Worm (Caenorhabditis elegans) whole organism, young adult: ENCODE results near the gene ZK1290.5.

Experiments
- B0336.3 ChIP-seq: fragments of 200-800 bp; sonication (Bioruptor generic); IDR thresholded peaks from 2 replicates; pipeline ENCODE4 v1.3.6; 2022; ENCODE audit warnings: missing genetic modification characterization, missing compliant biosample characterization
- C06A6.2 ChIP-seq: fragments of 200-800 bp; sonication (Bioruptor generic); conservative IDR thresholded peaks from 2 replicates; pipeline ENCODE4 v1.3.6; 2022; ENCODE audit warnings: missing genetic modification characterization, missing compliant biosample characterization
- C17E4.6 ChIP-seq: fragments of 200-800 bp; sonication (Bioruptor generic); IDR thresholded peaks from 2 replicates; pipeline ENCODE4 v1.3.6; 2022; ENCODE audit warnings: missing genetic modification reagents, missing genetic modification characterization, missing compliant biosample characterization
- D2030.7 ChIP-seq: fragments of 200-800 bp; sonication (Bioruptor generic); IDR thresholded peaks from 2 replicates; pipeline ENCODE4 v1.3.6; 2022; ENCODE audit warnings: missing genetic modification reagents, missing genetic modification characterization, missing compliant biosample characterization
- F37B4.10 ChIP-seq: fragments of 200-800 bp; sonication (Bioruptor generic); IDR thresholded peaks from 2 replicates; pipeline ENCODE4 v1.3.6; 2022; ENCODE audit warnings: missing genetic modification characterization, missing compliant biosample characterization
- F52B5.7 ChIP-seq: sonication (generic microtip); optimal IDR thresholded peaks from 2 replicates; lab custom pipeline; 2016; ENCODE audit warnings: mild to moderate bottlenecking, missing genetic modification characterization, missing compliant biosample characterization
- Y53G8AR.9 ChIP-seq: fragments of 200-800 bp; sonication (Bioruptor generic); conservative IDR thresholded peaks from 2 replicates; pipeline ENCODE4 v1.3.6; 2022; ENCODE audit warnings: missing genetic modification reagents, missing genetic modification characterization, missing compliant biosample characterization
- Y56A3A.18 ChIP-seq: fragments of 200-800 bp; sonication (Bioruptor generic); IDR thresholded peaks from 2 replicates; pipeline ENCODE4 v1.3.6; 2022; ENCODE audit warnings: missing genetic modification reagents, missing genetic modification characterization, missing compliant biosample characterization
- cebp-1 ChIP-seq, 2 experiments: fragments of 200-800 bp in 1 of 2; sonication (Bioruptor generic) in 1 of 2; sonication (generic microtip) in 1 of 2; IDR thresholded peaks in 1 of 2; optimal IDR thresholded peaks in 1 of 2; 2 replicates each; pipeline versions ENCODE4 v1.3.6 to Lab custom; 2017 to 2022; ENCODE audit warnings: missing compliant biosample characterization in 2 of 2, missing genetic modification characterization in 2 of 2, mild to moderate bottlenecking in 1 of 2, missing genetic modification reagents in 1 of 2, moderate library complexity in 1 of 2
- ceh-91 ChIP-seq: fragments of 200-800 bp; sonication (Bioruptor generic); IDR thresholded peaks from 2 replicates; pipeline ENCODE4 v1.3.6; 2022; ENCODE audit warnings: missing genetic modification reagents, missing genetic modification characterization, missing compliant biosample characterization
- egl-44 ChIP-seq: fragments of 200-800 bp; sonication (Bioruptor generic); IDR thresholded peaks from 2 replicates; pipeline ENCODE4 v1.3.6; 2022; ENCODE audit warnings: missing genetic modification reagents, missing genetic modification characterization, missing compliant biosample characterization
- egrh-3 ChIP-seq: fragments of 200-800 bp; sonication (Bioruptor generic); IDR thresholded peaks from 2 replicates; pipeline ENCODE4 v1.3.6; 2022; ENCODE audit warnings: missing genetic modification reagents, missing genetic modification characterization, missing compliant biosample characterization
- lin-54 ChIP-seq: fragments of 200-800 bp; sonication (Bioruptor generic); optimal IDR thresholded peaks from 2 replicates; lab custom pipeline; 2018; ENCODE audit warnings: mild to moderate bottlenecking, missing genetic modification characterization, missing compliant biosample characterization
- repo-1 ChIP-seq: sonication (generic microtip); optimal IDR thresholded peaks from 2 replicates; lab custom pipeline; 2017; ENCODE audit warnings: mild to moderate bottlenecking, missing genetic modification characterization, missing compliant biosample characterization
- rpc-1 ChIP-seq, 2 experiments: fragments of 150-350 bp in 1 of 2; sonication (generic microtip) in 1 of 2; optimal IDR thresholded peaks; 2 replicates each; lab custom pipeline; 2014 to 2018; ENCODE audit warnings: missing biosample characterization in 1 of 2, missing genetic modification characterization in 1 of 2, missing genetic modification reagents in 1 of 2, missing genotype in 1 of 2
- sdz-38 ChIP-seq: sonication (generic microtip); optimal IDR thresholded peaks from 2 replicates; lab custom pipeline; 2016; ENCODE audit warnings: missing genotype, missing genetic modification characterization, missing compliant biosample characterization
- tbp1 ChIP-seq: fragments of 200-800 bp; sonication (Bioruptor generic); optimal IDR thresholded peaks from 2 replicates; lab custom pipeline; 2018; ENCODE audit warnings: mild to moderate bottlenecking, missing genetic modification characterization, missing compliant biosample characterization
- zim-3 ChIP-seq: sonication (generic microtip); optimal IDR thresholded peaks from 2 replicates; lab custom pipeline; 2017; ENCODE audit warnings: mild to moderate bottlenecking, missing genetic modification characterization, moderate library complexity, missing compliant biosample characterization

Gene ZK1290.5

DNA sequence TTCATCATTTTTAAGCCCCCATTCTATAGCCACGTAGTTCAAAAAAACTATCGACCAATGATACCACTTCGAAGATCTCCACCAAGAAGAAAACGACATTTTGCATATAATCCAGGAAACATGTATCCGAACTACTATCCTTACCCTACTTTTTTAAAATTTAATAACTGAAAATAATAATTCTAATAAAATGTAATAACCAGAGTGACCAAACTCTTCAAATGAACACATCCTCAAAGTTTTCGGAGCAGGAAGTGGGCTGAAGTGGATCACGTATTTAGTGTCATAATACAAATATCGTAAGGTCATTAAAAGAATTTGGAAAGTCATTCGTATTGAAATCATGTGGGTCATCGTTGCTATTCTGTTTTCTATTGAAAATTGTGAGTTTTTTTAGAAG is 48.0 kb downstream of the ZK1290.5 start, which contains the start of gene F35D2.6:
Gene F35D2.6, plus strand, starts transcription at position 301 of the 400 bp plus-strand sequence.
- TF ChIP-seq F37B4.10 (GFP tag; lab: Robert Waterston, UW) (no peak), egl-44 (no peak), repo-1 (tag; lab: Kevin White, UChicago) (no peak), cebp-1 (GFP tag; IDR thresholded peaks at IDR 0.05; lab: Robert Waterston, UW) (no peak), cebp-1 (tag; optimal IDR thresholded peaks at IDR 0.05; lab: Kevin White, UChicago) (no peak), sdz-38 (tag; lab: Kevin White, UChicago) (no peak), D2030.7 (GFP tag; lab: Robert Waterston, UW) (no peak), C17E4.6 (GFP tag; lab: Robert Waterston, UW) (no peak), Y53G8AR.9 (GFP tag; lab: Robert Waterston, UW) (no peak), tbp1 (GFP tag; lab: Kevin White, UChicago) (no peak), ceh-91 (GFP tag; lab: Robert Waterston, UW) (no peak), B0336.3 (GFP tag; lab: Robert Waterston, UW) (no peak), rpc-1 (optimal IDR thresholded peaks at IDR 0.05; lab: Kevin White, UChicago) (no peak), rpc-1 (tag; optimal IDR thresholded peaks at IDR 0.05; lab: Kevin White, UChicago) (no peak), F52B5.7 (tag; lab: Kevin White, UChicago) (no peak), zim-3 (tag; lab: Kevin White, UChicago) (no peak), C06A6.2 (GFP tag; lab: Robert Waterston, UW) (no peak), Y56A3A.18 (GFP tag; lab: Robert Waterston, UW) (no peak), lin-54 (GFP tag; lab: Kevin White, UChicago) (no peak), egrh-3 (GFP tag; lab: Robert Waterston, UW) (no peak)
